Fruit fly (Drosophila melanogaster) whole organism, pupa: ENCODE data around the gene CG43249.
A peak's percentile ranks its signal among the peaks of the same experiment; 100 is the strongest.

ENCODE experiments used
- CG10348 ChIP-seq: fragments of 200-800 bp; sonication (Bioruptor generic); IDR thresholded peaks from 2 replicates; pipeline ENCODE4 v1.3.6; 2022; ENCODE audit warnings: missing biosample characterization, missing genetic modification characterization
- CG12605 ChIP-seq: fragments of 200-800 bp; sonication (Bioruptor generic); IDR thresholded peaks from 2 replicates; pipeline ENCODE4 v1.3.6; 2022; ENCODE audit warnings: missing biosample characterization, missing genetic modification characterization
- CG13204 ChIP-seq: fragments of 200-800 bp; sonication (Bioruptor generic); optimal IDR thresholded peaks from 2 replicates; lab custom pipeline; 2018; ENCODE audit warnings: missing biosample characterization, mild to moderate bottlenecking, missing genetic modification characterization, moderate library complexity
- CG14655 ChIP-seq: fragments of 200-800 bp; sonication (Bioruptor generic); optimal IDR thresholded peaks from 3 replicates; lab custom pipeline; 2017; ENCODE audit warnings: mild to moderate bottlenecking, missing biosample characterization, missing genetic modification reagents, missing genetic modification characterization
- CG15710 ChIP-seq: fragments of 200-800 bp; sonication (Bioruptor generic); optimal IDR thresholded peaks from 2 replicates; lab custom pipeline; 2018; ENCODE audit warnings: missing biosample characterization, mild to moderate bottlenecking, missing genetic modification characterization, moderate library complexity
- CG17806 ChIP-seq: fragments of 200-800 bp; sonication (Bioruptor generic); optimal IDR thresholded peaks from 2 replicates; lab custom pipeline; 2018; ENCODE audit warnings: missing biosample characterization, mild to moderate bottlenecking, missing genetic modification characterization, moderate library complexity
- CG32121 ChIP-seq: fragments of 200-800 bp; sonication (Bioruptor generic); IDR thresholded peaks from 2 replicates; pipeline ENCODE4 v1.3.6; 2022; ENCODE audit warnings: missing biosample characterization, missing genetic modification characterization
- CG34367 ChIP-seq: fragments of 200-800 bp; sonication (Bioruptor generic); optimal IDR thresholded peaks from 2 replicates; lab custom pipeline; 2018; ENCODE audit warnings: missing biosample characterization, mild to moderate bottlenecking, missing genetic modification characterization
- CG4496 ChIP-seq: fragments of 200-800 bp; sonication (Bioruptor generic); IDR thresholded peaks from 3 replicates; pipeline ENCODE4 v1.3.6; 2022; ENCODE audit warnings: missing biosample characterization, missing genetic modification characterization
- CG8159 ChIP-seq: fragments of 200-800 bp; sonication (Bioruptor generic); optimal IDR thresholded peaks from 3 replicates; lab custom pipeline; 2018; ENCODE audit warnings: missing biosample characterization, mild to moderate bottlenecking, missing genetic modification characterization, moderate library complexity
- CG8301 ChIP-seq: fragments of 200-800 bp; sonication (Bioruptor generic); optimal IDR thresholded peaks from 2 replicates; lab custom pipeline; 2018; ENCODE audit warnings: missing biosample characterization, mild to moderate bottlenecking, missing genetic modification characterization
- CG9948 ChIP-seq: fragments of 200-800 bp; sonication (Bioruptor generic); optimal IDR thresholded peaks from 2 replicates; lab custom pipeline; 2018; ENCODE audit warnings: missing biosample characterization, mild to moderate bottlenecking, missing genetic modification characterization, moderate library complexity
- D1 ChIP-seq: fragments of 200-800 bp; sonication (Bioruptor generic); optimal IDR thresholded peaks from 2 replicates; lab custom pipeline; 2018; ENCODE audit warnings: missing biosample characterization, mild to moderate bottlenecking, missing genetic modification characterization, moderate library complexity
- EcR ChIP-seq: fragments of 200-800 bp; sonication (Bioruptor generic); optimal IDR thresholded peaks from 3 replicates; lab custom pipeline; 2019; ENCODE audit warnings: missing biosample characterization, missing genetic modification characterization, mild to moderate bottlenecking, moderate library complexity, missing genetic modification reagents
- Ets98B ChIP-seq: fragments of 200-800 bp; sonication (Bioruptor generic); IDR thresholded peaks from 2 replicates; pipeline ENCODE4 v1.3.6; 2022; ENCODE audit warnings: missing biosample characterization, missing genetic modification characterization
- Pif1A ChIP-seq: fragments of 200-800 bp; sonication (Bioruptor generic); optimal IDR thresholded peaks from 3 replicates; lab custom pipeline; 2016; ENCODE audit warnings: missing biosample characterization, missing genetic modification characterization
- Pif1B ChIP-seq: fragments of 200-800 bp; sonication (Bioruptor generic); optimal IDR thresholded peaks from 3 replicates; lab custom pipeline; 2016; ENCODE audit warnings: missing biosample characterization, missing genetic modification characterization
- Snoo ChIP-seq: fragments of 200-800 bp; sonication (Bioruptor generic); optimal IDR thresholded peaks from 3 replicates; lab custom pipeline; 2017; ENCODE audit warnings: missing biosample characterization, mild to moderate bottlenecking, missing genetic modification characterization, inconsistent platforms
- fd96Ca ChIP-seq: fragments of 200-800 bp; sonication (Bioruptor generic); IDR thresholded peaks from 3 replicates; pipeline ENCODE4 v1.3.6; 2022; ENCODE audit warnings: missing biosample characterization, missing genetic modification characterization
- gl ChIP-seq: fragments of 200-800 bp; sonication (Bioruptor generic); optimal IDR thresholded peaks from 2 replicates; lab custom pipeline; 2018; ENCODE audit warnings: missing biosample characterization, mild to moderate bottlenecking, missing genetic modification characterization
- rn ChIP-seq: fragments of 200-800 bp; sonication (Bioruptor generic); IDR thresholded peaks from 2 replicates; pipeline ENCODE4 v1.3.6; 2022; ENCODE audit warnings: missing biosample characterization, missing genetic modification characterization

CG43249 gene

DNA sequence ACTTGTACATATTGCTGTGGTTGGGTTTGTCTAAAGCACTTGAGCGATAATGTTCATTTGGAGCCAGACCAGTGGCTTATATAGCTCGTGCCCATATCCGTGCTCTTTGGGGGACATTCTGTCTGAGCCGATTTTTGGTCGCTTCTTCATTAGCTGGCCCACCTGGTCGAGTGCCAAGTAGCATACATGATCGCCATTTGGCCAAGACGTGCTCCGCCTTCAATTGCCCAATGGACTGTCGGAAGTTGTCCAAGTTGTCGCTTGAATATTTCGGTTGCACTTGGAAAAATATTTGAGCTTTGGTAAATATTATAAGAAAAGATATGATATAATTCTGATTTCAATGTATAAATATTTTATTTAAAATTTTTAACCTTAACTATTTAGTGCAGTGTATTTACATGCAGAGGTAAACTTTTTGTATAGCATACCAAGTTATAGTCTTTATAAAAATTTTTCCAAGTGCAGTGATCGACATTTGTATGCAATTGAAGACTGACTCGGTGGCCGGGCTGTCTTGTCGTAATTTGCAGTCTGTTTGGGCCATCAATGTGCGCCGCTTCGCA, 18.7 kb upstream of the CG43249 start, which contains the start of gene CG13047:
CG13047 (minus strand) TSS at position 51 of the 566 bp plus-strand sequence.
- peak; percentile 1 for TF ChIP-seq CG34367 (tag; lab: Kevin White, UChicago)
- TF ChIP-seq CG12605 (GFP tag; lab: Robert Waterston, UW): no peak
- TF ChIP-seq EcR (GFP tag; lab: Kevin White, UChicago): no peak
- peak; percentile 33 for TF ChIP-seq CG17806 (tag; lab: Kevin White, UChicago)
- no peak for TF ChIP-seq Snoo (tag; lab: Kevin White, UChicago)
- peak; percentile 17 for TF ChIP-seq CG14655
- TF ChIP-seq CG13204 (GFP tag; lab: Kevin White, UChicago): no peak
- no peak for TF ChIP-seq CG10348 (GFP tag; lab: Robert Waterston, UW)
- TF ChIP-seq CG4496 (GFP tag; lab: Robert Waterston, UW): 0 out of 3 replicates have a peak, but pooled peaks have one; percentile 17
- no peak for TF ChIP-seq rn (GFP tag; lab: Robert Waterston, UW)
- peak; percentile 55 for TF ChIP-seq CG8159
- no peak for TF ChIP-seq Ets98B (GFP tag; lab: Robert Waterston, UW)
- peak; percentile 52 for TF ChIP-seq CG9948 (tag; lab: Kevin White, UChicago)
- TF ChIP-seq CG15710: peak; percentile 29

DNA sequence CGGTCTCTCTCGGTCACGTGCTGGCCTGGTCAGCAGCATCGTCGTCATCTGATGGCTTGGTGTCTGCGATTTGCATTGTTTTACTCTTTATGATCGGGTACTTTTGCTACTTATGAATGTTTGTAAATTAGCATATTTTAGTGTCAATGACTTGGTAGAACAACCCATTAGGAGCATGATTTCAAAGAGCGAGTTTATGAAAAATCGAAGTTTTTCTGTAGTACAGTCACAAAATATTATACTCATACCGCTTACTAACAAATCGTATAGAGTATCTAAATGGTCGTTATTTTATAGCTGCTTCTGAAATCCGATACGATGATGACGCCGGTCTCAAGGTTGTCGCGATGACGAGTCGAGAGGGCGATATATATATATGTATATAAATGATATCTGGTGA, 17.8 kb upstream of the CG43249 start:
- TF ChIP-seq CG13204 (GFP tag; lab: Kevin White, UChicago) (peak; percentile 33), CG17806 (tag; lab: Kevin White, UChicago) (peak; percentile 76), CG34367 (tag; lab: Kevin White, UChicago) (peak; percentile 67), CG15710 (peak; percentile 86), Pif1B (GFP tag; lab: Kevin White, UChicago) (peak; percentile 56), gl (peak; percentile 53), CG9948 (tag; lab: Kevin White, UChicago) (peak; percentile 70), CG12605 (GFP tag; lab: Robert Waterston, UW) (no peak), rn (GFP tag; lab: Robert Waterston, UW) (no peak), CG10348 (GFP tag; lab: Robert Waterston, UW) (no peak), fd96Ca (GFP tag; lab: Robert Waterston, UW) (no peak), Pif1A (GFP tag; lab: Kevin White, UChicago) (peak; percentile 65), D1 (tag; lab: Kevin White, UChicago) (peak; percentile 62), CG14655 (peak; percentile 27), CG8159 (peak; percentile 89), EcR (GFP tag; lab: Kevin White, UChicago) (peak; percentile 87), CG4496 (GFP tag; lab: Robert Waterston, UW) (no peak), Ets98B (GFP tag; lab: Robert Waterston, UW) (no peak), Snoo (tag; lab: Kevin White, UChicago) (peak; percentile 7), CG8301 (tag; lab: Kevin White, UChicago) (no peak), CG32121 (GFP tag; lab: Robert Waterston, UW) (no peak)

DNA sequence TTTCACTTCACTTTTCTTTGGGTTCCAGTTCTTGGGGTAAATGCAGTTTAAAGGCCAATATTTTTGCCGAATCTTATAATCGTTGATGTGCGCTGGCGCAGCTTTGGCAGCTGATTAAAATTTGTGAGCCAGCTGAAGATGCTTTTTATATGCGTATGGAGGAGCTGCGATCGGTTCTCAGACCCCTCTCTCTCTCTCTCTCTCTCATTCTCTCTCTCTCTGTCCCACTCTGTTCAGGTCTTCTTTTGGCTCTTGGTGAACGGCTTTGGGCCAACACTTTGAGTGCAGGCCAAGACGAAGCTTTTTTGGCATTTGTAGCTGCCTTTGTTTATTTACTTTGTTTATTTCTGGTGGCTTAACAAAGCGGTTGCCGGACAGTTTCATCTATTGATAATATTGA, 15.8 kb upstream of the CG43249 start, which contains the start of gene CG13046:
CG13046 (minus strand) TSS at position 101 of the 400 bp plus-strand sequence.
- TF ChIP-seq CG12605 (GFP tag; lab: Robert Waterston, UW) (no peak), CG15710 (no peak), CG10348 (GFP tag; lab: Robert Waterston, UW) (no peak), CG32121 (GFP tag; lab: Robert Waterston, UW) (no peak), Pif1A (GFP tag; lab: Kevin White, UChicago) (no peak), EcR (GFP tag; lab: Kevin White, UChicago) (no peak), Ets98B (GFP tag; lab: Robert Waterston, UW) (no peak)
- TF ChIP-seq, all 21 proteins: peak for 0

DNA sequence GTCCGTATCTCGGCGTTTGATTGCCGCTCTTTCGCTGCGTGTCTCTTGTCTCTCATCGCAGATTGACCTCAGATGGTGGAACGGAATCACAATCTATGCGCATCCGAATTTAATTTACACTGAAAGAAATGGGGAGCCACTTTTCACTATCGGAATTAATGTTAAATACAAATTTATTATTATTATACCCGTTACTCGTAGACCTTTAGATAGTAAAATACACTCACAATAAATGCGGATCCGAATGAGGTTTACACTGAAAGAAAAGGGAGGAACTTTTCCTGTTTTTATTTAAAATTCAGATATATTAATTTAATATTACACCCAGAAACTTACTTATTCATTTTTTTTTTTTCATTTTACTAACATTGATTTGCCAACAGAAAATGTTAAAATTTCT, 15.0 kb upstream of the CG43249 start:
- no peak for TF ChIP-seq fd96Ca (GFP tag; lab: Robert Waterston, UW)
- TF ChIP-seq CG14655: peak; percentile 52
- TF ChIP-seq CG12605 (GFP tag; lab: Robert Waterston, UW): no peak
- no peak for TF ChIP-seq Snoo (tag; lab: Kevin White, UChicago)
- TF ChIP-seq CG32121 (GFP tag; lab: Robert Waterston, UW): no peak
- peak; percentile 5 for TF ChIP-seq CG15710
- peak; percentile 3 for TF ChIP-seq CG34367 (tag; lab: Kevin White, UChicago)
- TF ChIP-seq CG4496 (GFP tag; lab: Robert Waterston, UW): no peak
- TF ChIP-seq CG13204 (GFP tag; lab: Kevin White, UChicago): no peak
- TF ChIP-seq Pif1A (GFP tag; lab: Kevin White, UChicago): peak; percentile 25
- TF ChIP-seq CG10348 (GFP tag; lab: Robert Waterston, UW): no peak
- TF ChIP-seq Pif1B (GFP tag; lab: Kevin White, UChicago): no peak
- TF ChIP-seq Ets98B (GFP tag; lab: Robert Waterston, UW): no peak
- TF ChIP-seq EcR (GFP tag; lab: Kevin White, UChicago): no peak
- TF ChIP-seq CG9948 (tag; lab: Kevin White, UChicago): peak; percentile 32
- TF ChIP-seq CG8301 (tag; lab: Kevin White, UChicago): no peak
- no peak for TF ChIP-seq gl
- TF ChIP-seq rn (GFP tag; lab: Robert Waterston, UW): no peak
- TF ChIP-seq CG17806 (tag; lab: Kevin White, UChicago): peak; percentile 22
- no peak for TF ChIP-seq D1 (tag; lab: Kevin White, UChicago)
- peak; percentile 10 for TF ChIP-seq CG8159

DNA sequence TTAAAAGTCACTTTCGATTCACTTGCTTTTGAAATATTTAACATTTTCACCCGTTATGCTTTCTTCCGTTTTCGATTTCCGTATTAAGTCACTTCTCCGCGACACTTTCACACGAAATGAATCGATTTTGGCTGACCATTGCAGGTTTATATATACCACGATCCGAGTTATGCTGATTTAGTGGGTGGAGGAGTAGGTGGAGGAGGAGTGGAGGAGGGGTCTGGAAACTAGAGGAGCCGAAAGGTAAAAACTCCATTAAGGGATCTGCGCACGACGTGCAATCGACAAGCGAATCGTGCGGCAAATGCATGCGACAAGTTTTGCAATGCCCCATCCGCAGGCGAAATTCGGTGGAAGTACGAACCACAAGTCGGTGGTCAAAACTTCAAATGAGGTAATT, 13.2 kb upstream of the CG43249 start, which contains the start of gene CG13045:
CG13045 (minus strand) TSS at position 101 of the 400 bp plus-strand sequence.
- no peak for TF ChIP-seq D1 (tag; lab: Kevin White, UChicago)
